Fruit fly (Drosophila melanogaster) whole organism, embryonic: ENCODE measurements around the gene Cpr65Az.

Source experiments
- Atf-2 ChIP-seq: fragments of 200-800 bp; sonication (Bioruptor generic); optimal IDR thresholded peaks from 2 replicates; lab custom pipeline; 2016; ENCODE audit warnings: missing biosample characterization, missing genetic modification characterization
- Awh ChIP-seq: fragments of 200-800 bp; sonication (Bioruptor generic); IDR thresholded peaks from 2 replicates; pipeline ENCODE4, ENCODE4 v1.3.6; 2022; ENCODE audit warnings: missing biosample characterization, missing genetic modification characterization
- BEAF-32 ChIP-seq: fragments of 200-800 bp; sonication (Bioruptor generic); optimal IDR thresholded peaks from 3 replicates; lab custom pipeline; 2017; ENCODE audit warnings: missing biosample characterization, missing genetic modification characterization, mild to moderate bottlenecking, moderate library complexity, missing genetic modification reagents
- CG10274 ChIP-seq: fragments of 200-800 bp; sonication (Bioruptor generic); optimal IDR thresholded peaks from 3 replicates; lab custom pipeline; 2017; ENCODE audit warnings: missing biosample characterization, mild to moderate bottlenecking, missing genetic modification characterization
- CG10321 ChIP-seq: fragments of 200-800 bp; sonication (Bioruptor generic); IDR thresholded peaks from 2 replicates; pipeline ENCODE4 v1.3.6; 2022; ENCODE audit warnings: missing biosample characterization, missing genetic modification characterization
- CG11696 ChIP-seq: fragments of 200-800 bp; sonication (Bioruptor generic); IDR thresholded peaks from 2 replicates; pipeline ENCODE4 v1.3.6; 2022; ENCODE audit warnings: missing biosample characterization, missing genetic modification characterization
- CG12104 ChIP-seq: fragments of 200-800 bp; sonication (Bioruptor generic); optimal IDR thresholded peaks from 3 replicates; lab custom pipeline; 2016; ENCODE audit warnings: missing biosample characterization, missing genetic modification characterization
- CG13775 ChIP-seq: fragments of 200-800 bp; sonication (Bioruptor generic); optimal IDR thresholded peaks from 3 replicates; lab custom pipeline; 2017; ENCODE audit warnings: missing biosample characterization, mild to moderate bottlenecking, missing genetic modification characterization
- CG14050 ChIP-seq: fragments of 200-800 bp; sonication (Bioruptor generic); IDR thresholded peaks from 3 replicates; pipeline ENCODE4 v1.3.6; 2022; ENCODE audit warnings: missing biosample characterization, missing genetic modification characterization
- CG17829 ChIP-seq: fragments of 200-800 bp; optimal IDR thresholded peaks from 2 replicates; lab custom pipeline; 2019; ENCODE audit warnings: missing biosample characterization, mild to moderate bottlenecking, missing genetic modification characterization, moderate library complexity
- CG2875 ChIP-seq: fragments of 200-800 bp; sonication (Bioruptor generic); optimal IDR thresholded peaks from 2 replicates; lab custom pipeline; 2017; ENCODE audit warnings: missing biosample characterization, mild to moderate bottlenecking, missing genetic modification characterization, missing genetic modification reagents
- CG3847 ChIP-seq: fragments of 200-800 bp; sonication (Bioruptor generic); IDR thresholded peaks from 2 replicates; pipeline ENCODE4 v1.3.6; 2022; ENCODE audit warnings: missing biosample characterization, missing genetic modification characterization
- CG4617 ChIP-seq: fragments of 200-800 bp; sonication (Bioruptor generic); optimal IDR thresholded peaks from 3 replicates; lab custom pipeline; 2016; ENCODE audit warnings: missing biosample characterization, missing genetic modification characterization, borderline replicate concordance
- CG6689 ChIP-seq: fragments of 200-800 bp; sonication (Bioruptor generic); IDR thresholded peaks from 2 replicates; pipeline ENCODE4 v1.3.6; 2022; ENCODE audit warnings: missing biosample characterization, missing genetic modification characterization
- CG8944 ChIP-seq: fragments of 200-800 bp; sonication (Bioruptor generic); optimal IDR thresholded peaks from 3 replicates; lab custom pipeline; 2016; ENCODE audit warnings: missing biosample characterization, missing genetic modification characterization
- CTCF ChIP-seq: fragments of 200-800 bp; sonication (Bioruptor generic); optimal IDR thresholded peaks from 2 replicates; lab custom pipeline; 2017; ENCODE audit warnings: missing biosample characterization, mild to moderate bottlenecking, missing genetic modification characterization, moderate library complexity
- Dfd ChIP-seq, 2 experiments: fragments of >200 bp; optimal IDR thresholded peaks; 2 replicates each; lab custom pipeline; 2017; ENCODE audit warnings: missing biosample characterization in 2 of 2, missing genetic modification characterization in 2 of 2
- Doc3 ChIP-seq: fragments of 200-800 bp; sonication (Bioruptor generic); IDR thresholded peaks from 3 replicates; pipeline ENCODE4 v1.3.6; 2022; ENCODE audit warnings: missing biosample characterization, missing genetic modification characterization; ENCODE audit not compliant: partially characterized antibody
- E2f1 ChIP-seq: fragments of 200-800 bp; sonication (Bioruptor generic); IDR thresholded peaks from 2 replicates; pipeline ENCODE4 v1.3.6; 2022; ENCODE audit warnings: missing biosample characterization, missing genetic modification characterization
- Eip74EF ChIP-seq, 2 experiments: fragments of 200-800 bp in 1 of 2; fragments of >200 bp in 1 of 2; sonication (Bioruptor generic) in 1 of 2; optimal IDR thresholded peaks; 2 replicates each; lab custom pipeline; 2017 to 2019; ENCODE audit warnings: missing biosample characterization in 2 of 2, missing genetic modification characterization in 2 of 2, mild to moderate bottlenecking in 1 of 2, moderate library complexity in 1 of 2
- Gsc ChIP-seq: fragments of 200-800 bp; sonication (Bioruptor generic); IDR thresholded peaks from 2 replicates; pipeline ENCODE4 v1.3.6; 2022; ENCODE audit warnings: missing biosample characterization, missing genetic modification characterization
- Hmr ChIP-seq: fragments of 200-800 bp; sonication (Bioruptor generic); optimal IDR thresholded peaks from 3 replicates; lab custom pipeline; 2017; ENCODE audit warnings: mild to moderate bottlenecking, missing biosample characterization, missing genetic modification reagents, missing genetic modification characterization
- Hr78 ChIP-seq, 2 experiments: fragments of 200-800 bp in 1 of 2; fragments of >200 bp in 1 of 2; sonication (Bioruptor generic) in 1 of 2; optimal IDR thresholded peaks; 2 replicates each; lab custom pipeline; 2017 to 2019; ENCODE audit warnings: missing biosample characterization in 2 of 2, missing genetic modification characterization in 2 of 2, mild to moderate bottlenecking in 1 of 2, moderate library complexity in 1 of 2
- MESR4 ChIP-seq: fragments of 200-800 bp; sonication (Bioruptor generic); optimal IDR thresholded peaks from 2 replicates; lab custom pipeline; 2018; ENCODE audit warnings: missing biosample characterization, mild to moderate bottlenecking, missing genetic modification characterization, moderate library complexity
- NFAT ChIP-seq: fragments of 200-800 bp; sonication (Bioruptor generic); IDR thresholded peaks from 2 replicates; pipeline ENCODE4 v1.3.6; 2022; ENCODE audit warnings: missing biosample characterization, missing genetic modification characterization
- Ssrp ChIP-seq: fragments of 200-800 bp; sonication (Bioruptor generic); optimal IDR thresholded peaks from 2 replicates; lab custom pipeline; 2018; ENCODE audit warnings: missing biosample characterization, mild to moderate bottlenecking, missing genetic modification characterization, moderate library complexity
- Taf1 ChIP-seq: fragments of 200-800 bp; sonication (Bioruptor generic); IDR thresholded peaks from 2 replicates; pipeline ENCODE4 v1.3.6; 2022; ENCODE audit warnings: missing biosample characterization, missing genetic modification characterization
- Xrp1 ChIP-seq: fragments of 200-800 bp; sonication (Bioruptor generic); IDR thresholded peaks from 2 replicates; pipeline ENCODE4 v1.3.6; 2022; ENCODE audit warnings: missing biosample characterization, missing genetic modification characterization
- ara ChIP-seq: fragments of 200-800 bp; sonication (Bioruptor generic); IDR thresholded peaks from 2 replicates; pipeline ENCODE4 v1.3.6; 2022; ENCODE audit warnings: missing biosample characterization, missing genetic modification characterization
- cad ChIP-seq: fragments of >200 bp; optimal IDR thresholded peaks from 2 replicates; lab custom pipeline; 2017; ENCODE audit warnings: missing biosample characterization, missing genetic modification characterization
- cato ChIP-seq: fragments of 200-800 bp; sonication (Bioruptor generic); optimal IDR thresholded peaks from 2 replicates; lab custom pipeline; 2016; ENCODE audit warnings: missing biosample characterization, missing genetic modification characterization, borderline replicate concordance
- cg ChIP-seq: fragments of 200-800 bp; sonication (Bioruptor generic); optimal IDR thresholded peaks from 3 replicates; lab custom pipeline; 2019; ENCODE audit warnings: missing biosample characterization, mild to moderate bottlenecking, missing genetic modification characterization, moderate library complexity
- ems ChIP-seq: fragments of 200-800 bp; sonication (Bioruptor generic); optimal IDR thresholded peaks from 3 replicates; lab custom pipeline; 2016; ENCODE audit warnings: missing biosample characterization, missing genetic modification characterization
- eve ChIP-seq, 2 experiments: fragments of >200 bp; optimal IDR thresholded peaks; 2 replicates each; lab custom pipeline; 2017; ENCODE audit warnings: missing biosample characterization in 2 of 2, missing genetic modification characterization in 2 of 2
- ftz-f1 ChIP-seq: fragments of 200-800 bp; sonication (Bioruptor generic); optimal IDR thresholded peaks from 2 replicates; lab custom pipeline; 2016; ENCODE audit warnings: missing biosample characterization, missing genetic modification characterization
- gcm ChIP-seq: fragments of 200-800 bp; sonication (Bioruptor generic); optimal IDR thresholded peaks from 2 replicates; lab custom pipeline; 2019; ENCODE audit warnings: missing biosample characterization, mild to moderate bottlenecking, missing genetic modification characterization, moderate library complexity
- jumu ChIP-seq: fragments of 200-800 bp; sonication (Bioruptor generic); optimal IDR thresholded peaks from 3 replicates; lab custom pipeline; 2016; ENCODE audit warnings: missing biosample characterization, missing genetic modification characterization
- kni ChIP-seq: fragments of 200-800 bp; sonication (Bioruptor generic); optimal IDR thresholded peaks from 3 replicates; lab custom pipeline; 2017; ENCODE audit warnings: mild to moderate bottlenecking, missing biosample characterization, missing genetic modification reagents, missing genetic modification characterization
- lbe ChIP-seq: fragments of 200-800 bp; sonication (Bioruptor generic); optimal IDR thresholded peaks from 2 replicates; lab custom pipeline; 2016; ENCODE audit warnings: missing biosample characterization, mild to moderate bottlenecking, missing genetic modification characterization
- phol ChIP-seq: fragments of 200-800 bp; sonication (Bioruptor generic); optimal IDR thresholded peaks from 3 replicates; lab custom pipeline; 2018; ENCODE audit warnings: missing biosample characterization, mild to moderate bottlenecking, missing genetic modification characterization, moderate library complexity
- rib ChIP-seq: fragments of 200-800 bp; sonication (Bioruptor generic); IDR thresholded peaks from 2 replicates; pipeline ENCODE4 v1.3.6; 2022; ENCODE audit warnings: missing biosample characterization, missing genetic modification characterization
- row ChIP-seq: fragments of 200-800 bp; sonication (Bioruptor generic); IDR thresholded peaks from 3 replicates; pipeline ENCODE4 v1.3.6; 2022; ENCODE audit warnings: missing biosample characterization, missing genetic modification characterization
- shn ChIP-seq: fragments of 200-800 bp; sonication (Bioruptor generic); optimal IDR thresholded peaks from 3 replicates; lab custom pipeline; 2016; ENCODE audit warnings: missing biosample characterization, missing genetic modification characterization
- sqz ChIP-seq: fragments of 200-800 bp; sonication (Bioruptor generic); optimal IDR thresholded peaks from 3 replicates; lab custom pipeline; 2018; ENCODE audit warnings: missing biosample characterization, mild to moderate bottlenecking, missing genetic modification characterization
- ttk ChIP-seq: fragments of 200-800 bp; sonication (Bioruptor generic); IDR thresholded peaks from 2 replicates; pipeline ENCODE4 v2.1.2; 2022; ENCODE audit warnings: missing biosample characterization, missing genetic modification characterization
- zen2 ChIP-seq: fragments of 200-800 bp; sonication (Bioruptor generic); IDR thresholded peaks from 3 replicates; pipeline ENCODE4 v1.3.6; 2022; ENCODE audit warnings: missing biosample characterization, missing genetic modification characterization; ENCODE audit not compliant: partially characterized antibody

Cpr65Az gene

DNA sequence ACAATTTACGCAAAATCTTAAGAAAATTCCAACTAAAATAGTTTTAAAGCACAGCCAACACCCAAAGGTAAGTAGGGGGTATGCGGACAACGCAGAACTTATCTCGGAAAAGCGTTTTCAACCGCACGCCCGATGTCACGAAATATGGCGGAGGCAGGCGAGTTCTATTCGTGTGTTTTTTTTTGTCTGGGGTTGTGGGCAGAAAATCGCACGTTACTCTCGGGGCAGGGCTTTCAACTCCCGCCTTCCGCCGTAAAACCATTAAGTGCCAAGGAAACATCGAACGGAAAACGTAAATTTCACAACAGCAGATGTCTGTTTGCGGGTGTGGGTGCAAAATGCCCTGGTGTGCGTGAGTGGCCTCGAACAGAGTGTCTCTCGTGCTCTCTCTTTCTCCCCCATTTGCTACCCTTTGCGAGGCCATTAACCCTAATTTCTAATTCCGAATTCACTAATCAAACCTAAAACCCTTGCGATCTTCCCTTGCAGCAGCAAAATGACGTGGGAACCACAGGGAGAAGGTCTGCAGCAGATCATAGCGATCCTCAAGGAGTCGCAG lies 33.0 kb downstream of the Cpr65Az start (continued):
- no peak for TF ChIP-seq CG11696
- 0 out of 2 replicates have a peak, but pooled peaks have one; percentile 28 for TF ChIP-seq CG10321
- TF ChIP-seq kni (GFP tag; lab: Kevin White, UChicago), result no peak
- TF ChIP-seq zen2 (GFP tag; lab: Robert Waterston, UW), result no peak
- no peak for TF ChIP-seq eve (GFP tag; optimal IDR thresholded peaks at IDR 0.05; lab: Kevin White, UChicago)
- TF ChIP-seq shn (GFP tag; lab: Kevin White, UChicago), result no peak
- no peak for TF ChIP-seq Atf-2 (GFP tag; lab: Kevin White, UChicago)
- no peak for TF ChIP-seq CG8944
- TF ChIP-seq CG4617 (GFP tag; lab: Kevin White, UChicago), result peak; percentile 68
- TF ChIP-seq ara (GFP tag; lab: Robert Waterston, UW), result no peak
- peak; percentile 70 for TF ChIP-seq phol (tag; lab: Kevin White, UChicago)
- no peak for TF ChIP-seq gcm (GFP tag; lab: Kevin White, UChicago)
- TF ChIP-seq Ssrp (tag; lab: Kevin White, UChicago), result no peak
- TF ChIP-seq CG2875 (GFP tag; lab: Kevin White, UChicago), result no peak
- peak; percentile 66 for TF ChIP-seq ttk (GFP tag; lab: Robert Waterston, UW)
- no peak for TF ChIP-seq cad
- no peak for TF ChIP-seq CG14050 (GFP tag; lab: Robert Waterston, UW)
- TF ChIP-seq ems (GFP tag; lab: Kevin White, UChicago), result no peak
- TF ChIP-seq rib, result no peak; the same call in 1 of the 2 replicates
- no peak for TF ChIP-seq CG3847 (GFP tag; lab: Robert Waterston, UW)
- no peak for TF ChIP-seq E2f1 (GFP tag; lab: Robert Waterston, UW)
- no peak for TF ChIP-seq Taf1
- TF ChIP-seq Eip74EF (GFP tag; optimal IDR thresholded peaks at IDR 0.05; lab: Kevin White, UChicago), result no peak
- no peak for TF ChIP-seq CG17829 (tag; lab: Kevin White, UChicago)
- TF ChIP-seq row (GFP tag; lab: Robert Waterston, UW), result no peak
- no peak for TF ChIP-seq lbe
- TF ChIP-seq Awh (GFP tag; lab: Robert Waterston, UW), result no peak
- TF ChIP-seq jumu, result no peak
- peak; percentile 95 for TF ChIP-seq ftz-f1 (GFP tag; lab: Kevin White, UChicago)
- TF ChIP-seq CG6689 (GFP tag; lab: Robert Waterston, UW), result no peak
- peak; percentile 80 for TF ChIP-seq cg (GFP tag; lab: Kevin White, UChicago)
- no peak for TF ChIP-seq NFAT (GFP tag; lab: Robert Waterston, UW)

DNA sequence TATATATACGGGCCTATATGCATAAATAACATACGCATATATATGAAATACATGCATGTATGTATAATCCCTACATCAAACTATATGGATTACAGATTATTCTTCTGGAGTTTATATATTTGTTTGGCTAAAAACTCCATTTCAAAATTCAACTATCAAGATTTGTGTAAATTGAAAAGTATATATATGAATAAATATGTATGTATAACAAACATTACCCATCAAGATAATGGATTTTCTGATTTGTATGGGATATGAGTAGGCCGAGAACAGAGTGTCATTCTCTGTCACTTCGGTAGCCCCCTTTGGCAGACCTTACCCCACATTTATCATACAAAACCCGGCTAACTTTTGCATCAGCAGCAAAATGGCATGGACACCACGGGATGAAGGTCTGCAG lies 39.6 kb downstream of the Cpr65Az start, which contains the start of gene CG8219:
Gene CG8219, plus strand, starts transcription at position 301 of the 400 bp plus-strand sequence.
- TF ChIP-seq CG12104 (no peak), Gsc (GFP tag; lab: Robert Waterston, UW) (no peak), Doc3 (GFP tag; lab: Robert Waterston, UW) (no peak), MESR4 (GFP tag; lab: Kevin White, UChicago) (no peak), cato (GFP tag; lab: Kevin White, UChicago) (no peak), BEAF-32 (GFP tag; lab: Kevin White, UChicago) (no peak), Hmr (no peak), Hr78 (GFP tag; optimal IDR thresholded peaks at IDR 0.05; lab: Kevin White, UChicago) (no peak), Xrp1 (no peak), CG13775 (GFP tag; lab: Kevin White, UChicago) (no peak), CG10274 (GFP tag; lab: Kevin White, UChicago) (no peak), CTCF (GFP tag; lab: Kevin White, UChicago) (no peak), sqz (GFP tag; lab: Kevin White, UChicago) (no peak), Dfd (GFP tag; optimal IDR thresholded peaks at IDR 0.05; lab: Kevin White, UChicago) (no peak)
